Worm (Caenorhabditis elegans) whole organism, L2 larva: ENCODE measurements around the gene clec-263.

Experiments used
- C34F6.9 ChIP-seq: fragments of 150-350 bp; optimal IDR thresholded peaks from 2 replicates; lab custom pipeline; 2014; ENCODE audit warnings: missing biosample characterization, missing genetic modification characterization
- F13H6.1 ChIP-seq: sonication (generic microtip); optimal IDR thresholded peaks from 2 replicates; lab custom pipeline; 2016; ENCODE audit warnings: missing genetic modification characterization, missing compliant biosample characterization
- Y55F3AM.14 ChIP-seq: fragments of 200-800 bp; sonication (Bioruptor generic); optimal IDR thresholded peaks from 2 replicates; lab custom pipeline; 2018; ENCODE audit warnings: mild to moderate bottlenecking, missing genetic modification characterization, missing compliant biosample characterization
- ZK546.5 ChIP-seq: sonication (generic microtip); optimal IDR thresholded peaks from 2 replicates; lab custom pipeline; 2017; ENCODE audit warnings: missing biosample characterization, missing genetic modification characterization
- alr-1 ChIP-seq: fragments of 150-350 bp; optimal IDR thresholded peaks from 2 replicates; lab custom pipeline; 2014; ENCODE audit warnings: missing biosample characterization, missing genetic modification characterization
- aly-2 ChIP-seq: fragments of 150-350 bp; optimal IDR thresholded peaks from 2 replicates; lab custom pipeline; 2014; ENCODE audit warnings: missing biosample characterization, missing genetic modification characterization
- ama-1 ChIP-seq: fragments of 150-350 bp; optimal IDR thresholded peaks from 2 replicates; lab custom pipeline; 2018; ENCODE audit warnings: inconsistent platforms
- ceh-16 ChIP-seq: fragments of 150-350 bp; optimal IDR thresholded peaks from 2 replicates; lab custom pipeline; 2014; ENCODE audit warnings: missing biosample characterization, missing genetic modification characterization
- crh-2 ChIP-seq: sonication (generic microtip); optimal IDR thresholded peaks from 2 replicates; lab custom pipeline; 2017; ENCODE audit warnings: missing biosample characterization, missing genetic modification characterization
- dmd-4 ChIP-seq: sonication (generic microtip); optimal IDR thresholded peaks from 2 replicates; lab custom pipeline; 2017; ENCODE audit warnings: missing biosample characterization, missing genetic modification characterization
- elt-3 ChIP-seq: sonication (generic microtip); optimal IDR thresholded peaks from 2 replicates; lab custom pipeline; 2017; ENCODE audit warnings: missing biosample characterization, missing genetic modification characterization
- fos-1 ChIP-seq: fragments of 150-350 bp; optimal IDR thresholded peaks from 2 replicates; lab custom pipeline; 2014; ENCODE audit warnings: missing biosample characterization, missing genetic modification characterization
- gmeb-1 ChIP-seq: fragments of 150-350 bp; optimal IDR thresholded peaks from 2 replicates; lab custom pipeline; 2014; ENCODE audit warnings: missing biosample characterization, missing genetic modification characterization
- lin-11 ChIP-seq: fragments of 150-350 bp; sonication (generic microtip); optimal IDR thresholded peaks from 2 replicates; lab custom pipeline; 2014; ENCODE audit warnings: missing biosample characterization, missing genetic modification characterization, inconsistent platforms, mixed read lengths
- lin-39 ChIP-seq: fragments of 150-350 bp; optimal IDR thresholded peaks from 2 replicates; lab custom pipeline; 2014; ENCODE audit warnings: missing biosample characterization, missing genetic modification reagents, missing genetic modification characterization
- lsy-2 ChIP-seq, 2 experiments: fragments of 150-350 bp in 1 of 2; sonication (generic microtip) in 1 of 2; optimal IDR thresholded peaks; 2 replicates each; lab custom pipeline; 2014 to 2017; ENCODE audit warnings: missing biosample characterization in 2 of 2, missing genetic modification characterization in 2 of 2
- nhr-10 ChIP-seq: sonication (generic microtip); optimal IDR thresholded peaks from 2 replicates; lab custom pipeline; 2017; ENCODE audit warnings: missing biosample characterization, missing genetic modification characterization
- nhr-11 ChIP-seq: fragments of 150-350 bp; optimal IDR thresholded peaks from 2 replicates; lab custom pipeline; 2014; ENCODE audit warnings: missing biosample characterization, missing genetic modification characterization
- nhr-129 ChIP-seq: fragments of 150-350 bp; optimal IDR thresholded peaks from 2 replicates; lab custom pipeline; 2014; ENCODE audit warnings: missing biosample characterization, missing genetic modification characterization
- nhr-21 ChIP-seq: fragments of 150-350 bp; optimal IDR thresholded peaks from 2 replicates; lab custom pipeline; 2014; ENCODE audit warnings: missing biosample characterization, missing genetic modification characterization
- nhr-23 ChIP-seq: fragments of 150-350 bp; optimal IDR thresholded peaks from 2 replicates; lab custom pipeline; 2014; ENCODE audit warnings: missing biosample characterization, missing genetic modification reagents, missing genetic modification characterization
- nhr-25 ChIP-seq: fragments of 150-350 bp; sonication (generic microtip); optimal IDR thresholded peaks from 3 replicates; lab custom pipeline; 2014; ENCODE audit warnings: missing biosample characterization, missing genetic modification characterization
- nhr-6 ChIP-seq: fragments of 150-350 bp; optimal IDR thresholded peaks from 2 replicates; lab custom pipeline; 2014; ENCODE audit warnings: missing biosample characterization, missing genetic modification characterization
- nhr-77 ChIP-seq: fragments of 150-350 bp; optimal IDR thresholded peaks from 2 replicates; lab custom pipeline; 2014; ENCODE audit warnings: missing biosample characterization, missing genetic modification characterization
- sem-4 ChIP-seq: fragments of 150-350 bp; optimal IDR thresholded peaks from 2 replicates; lab custom pipeline; 2014; ENCODE audit warnings: missing biosample characterization, missing genetic modification reagents, missing genetic modification characterization
- skn-1 ChIP-seq: sonication (generic microtip); optimal IDR thresholded peaks from 2 replicates; lab custom pipeline; 2017; ENCODE audit warnings: missing biosample characterization, missing genetic modification characterization
- unc-39 ChIP-seq: fragments of 150-350 bp; optimal IDR thresholded peaks from 2 replicates; lab custom pipeline; 2014; ENCODE audit warnings: missing biosample characterization, missing genetic modification characterization
- unc-55 ChIP-seq: fragments of 150-350 bp; sonication (generic microtip); optimal IDR thresholded peaks from 3 replicates; lab custom pipeline; 2014; ENCODE audit warnings: missing biosample characterization, missing genetic modification reagents, missing genetic modification characterization
- zag-1 ChIP-seq: fragments of 150-350 bp; optimal IDR thresholded peaks from 2 replicates; lab custom pipeline; 2014; ENCODE audit warnings: missing biosample characterization, missing genetic modification characterization
- ztf-1 ChIP-seq: fragments of 200-800 bp; sonication (Bioruptor generic); conservative IDR thresholded peaks from 2 replicates; pipeline ENCODE4 v1.3.6; 2022; ENCODE audit warnings: missing genetic modification characterization, missing compliant biosample characterization
- ztf-11 ChIP-seq: sonication (generic microtip); optimal IDR thresholded peaks from 2 replicates; lab custom pipeline; 2017; ENCODE audit warnings: missing biosample characterization, missing genetic modification characterization
- ztf-4 ChIP-seq: fragments of 150-350 bp; optimal IDR thresholded peaks from 2 replicates; lab custom pipeline; 2014; ENCODE audit warnings: missing biosample characterization, missing genetic modification characterization

clec-263 gene

ce11 chrV:20595653-20596052, 21.2 kb downstream of the clec-263 start, which contains the start of gene F26F2.11:
F26F2.11 (minus strand) TSS chrV:20595753.
- no peak for TF ChIP-seq nhr-23 (tag; lab: Kevin White, UChicago)
- no peak for TF ChIP-seq nhr-25 (tag; lab: Kevin White, UChicago)
- TF ChIP-seq nhr-129 (tag; lab: Kevin White, UChicago), result no peak
- no peak for TF ChIP-seq dmd-4 (tag; lab: Kevin White, UChicago)
- TF ChIP-seq alr-1 (tag; lab: Kevin White, UChicago), result no peak
- TF ChIP-seq zag-1 (tag; lab: Kevin White, UChicago), result no peak
- TF ChIP-seq lin-39 (tag; lab: Kevin White, UChicago), result no peak

ce11 chrV:20597076-20597475, 22.7 kb downstream of the clec-263 start, which contains the start of gene F46B3.1:
F46B3.1 (minus strand) TSS chrV:20597176.
- no peak for TF ChIP-seq crh-2 (tag; lab: Kevin White, UChicago)
- no peak for TF ChIP-seq aly-2
- TF ChIP-seq nhr-77 (tag; lab: Kevin White, UChicago), result no peak
- no peak for TF ChIP-seq C34F6.9 (tag; lab: Kevin White, UChicago)
- no peak for TF ChIP-seq gmeb-1
- no peak for TF ChIP-seq nhr-10
- no peak for TF ChIP-seq alr-1 (tag; lab: Kevin White, UChicago)
- TF ChIP-seq zag-1 (tag; lab: Kevin White, UChicago), result no peak
- no peak for TF ChIP-seq lin-11 (tag; lab: Kevin White, UChicago)
- TF ChIP-seq nhr-11 (tag; lab: Kevin White, UChicago), result no peak
- no peak for TF ChIP-seq ztf-4 (tag; lab: Kevin White, UChicago)
- no peak for TF ChIP-seq Y55F3AM.14 (GFP tag; lab: Kevin White, UChicago)
- TF ChIP-seq lsy-2 (tag; optimal IDR thresholded peaks at IDR 0.05; lab: Kevin White, UChicago), result no peak
- no peak for TF ChIP-seq elt-3 (tag; lab: Kevin White, UChicago)
- TF ChIP-seq nhr-6 (tag; lab: Kevin White, UChicago), result no peak
- TF ChIP-seq dmd-4 (tag; lab: Kevin White, UChicago), result no peak
- TF ChIP-seq sem-4, result no peak
- no peak for TF ChIP-seq ama-1
- TF ChIP-seq, all 48 proteins: peak for 0

ce11 chrV:20599795-20600194, 25.4 kb downstream of the clec-263 start, which contains the start of gene col-163:
col-163 (plus strand) TSS chrV:20600095.
- no peak for TF ChIP-seq gmeb-1
- no peak for TF ChIP-seq skn-1
- no peak for TF ChIP-seq Y55F3AM.14 (GFP tag; lab: Kevin White, UChicago)
- no peak for TF ChIP-seq ztf-11
- TF ChIP-seq, all 48 proteins: peak for 0

- TF ChIP-seq nhr-23 (tag; lab: Kevin White, UChicago) (no peak), unc-55 (no peak), C34F6.9 (tag; lab: Kevin White, UChicago) (no peak), nhr-25 (tag; lab: Kevin White, UChicago) (no peak), lsy-2 (tag; optimal IDR thresholded peaks at IDR 0.05; lab: Kevin White, UChicago) (no peak), elt-3 (tag; lab: Kevin White, UChicago) (no peak), F13H6.1 (tag; lab: Kevin White, UChicago) (no peak), zag-1 (tag; lab: Kevin White, UChicago) (no peak), sem-4 (no peak), ztf-1 (GFP tag; lab: Robert Waterston, UW) (no peak), aly-2 (no peak), ZK546.5 (tag; lab: Kevin White, UChicago) (no peak), fos-1 (no peak), nhr-21 (tag; lab: Kevin White, UChicago) (no peak), alr-1 (tag; lab: Kevin White, UChicago) (no peak)
Measured at ce11 chrV:20600704-20601103, 26.3 kb downstream of the clec-263 start.

- no peak for TF ChIP-seq unc-39 (tag; lab: Kevin White, UChicago)
Measured at ce11 chrV:20603014-20603413, 28.6 kb downstream of the clec-263 start, which contains the start of gene ttr-11. ttr-11 (plus strand) TSS chrV:20603314.

- TF ChIP-seq ceh-16 (tag; lab: Kevin White, UChicago), result no peak
- TF ChIP-seq ztf-4 (tag; lab: Kevin White, UChicago), result no peak
Measured at ce11 chrV:20604606-20605155, 30.3 kb downstream of the clec-263 start, which contains the start of gene ttr-57. ttr-57 (plus strand) TSS chrV:20605105.
